Fruit fly (Drosophila melanogaster): ENCODE results near the gene Gs1.

dm6 chr2L:107476-108436, 24.1 kb upstream of the Gs1 start:
- TF ChIP-seq pan (optimal IDR thresholded peaks at IDR 0.05) (no peak), CG8478 (optimal IDR thresholded peaks at IDR 0.05) (no peak), Dll (optimal IDR thresholded peaks at IDR 0.05) (no peak), psq (optimal IDR thresholded peaks at IDR 0.05) (no peak)

All from whole organism.